Fruit fly (Drosophila melanogaster) whole organism, pupa: ENCODE data around the gene CHOp24.

Experiments
- CG10348 ChIP-seq: fragments of 200-800 bp; sonication (Bioruptor generic); IDR thresholded peaks from 2 replicates; pipeline ENCODE4 v1.3.6; 2022; ENCODE audit warnings: missing biosample characterization, missing genetic modification characterization
- CG12605 ChIP-seq: fragments of 200-800 bp; sonication (Bioruptor generic); IDR thresholded peaks from 2 replicates; pipeline ENCODE4 v1.3.6; 2022; ENCODE audit warnings: missing biosample characterization, missing genetic modification characterization
- CG14655 ChIP-seq: fragments of 200-800 bp; sonication (Bioruptor generic); optimal IDR thresholded peaks from 3 replicates; lab custom pipeline; 2017; ENCODE audit warnings: mild to moderate bottlenecking, missing biosample characterization, missing genetic modification reagents, missing genetic modification characterization
- CG15710 ChIP-seq: fragments of 200-800 bp; sonication (Bioruptor generic); optimal IDR thresholded peaks from 2 replicates; lab custom pipeline; 2018; ENCODE audit warnings: missing biosample characterization, mild to moderate bottlenecking, missing genetic modification characterization, moderate library complexity
- CG17806 ChIP-seq: fragments of 200-800 bp; sonication (Bioruptor generic); optimal IDR thresholded peaks from 2 replicates; lab custom pipeline; 2018; ENCODE audit warnings: missing biosample characterization, mild to moderate bottlenecking, missing genetic modification characterization, moderate library complexity
- CG32121 ChIP-seq: fragments of 200-800 bp; sonication (Bioruptor generic); IDR thresholded peaks from 2 replicates; pipeline ENCODE4 v1.3.6; 2022; ENCODE audit warnings: missing biosample characterization, missing genetic modification characterization
- CG34367 ChIP-seq: fragments of 200-800 bp; sonication (Bioruptor generic); optimal IDR thresholded peaks from 2 replicates; lab custom pipeline; 2018; ENCODE audit warnings: missing biosample characterization, mild to moderate bottlenecking, missing genetic modification characterization
- CG4496 ChIP-seq: fragments of 200-800 bp; sonication (Bioruptor generic); IDR thresholded peaks from 3 replicates; pipeline ENCODE4 v1.3.6; 2022; ENCODE audit warnings: missing biosample characterization, missing genetic modification characterization
- D1 ChIP-seq: fragments of 200-800 bp; sonication (Bioruptor generic); optimal IDR thresholded peaks from 2 replicates; lab custom pipeline; 2018; ENCODE audit warnings: missing biosample characterization, mild to moderate bottlenecking, missing genetic modification characterization, moderate library complexity
- EcR ChIP-seq: fragments of 200-800 bp; sonication (Bioruptor generic); optimal IDR thresholded peaks from 3 replicates; lab custom pipeline; 2019; ENCODE audit warnings: missing biosample characterization, missing genetic modification characterization, mild to moderate bottlenecking, moderate library complexity, missing genetic modification reagents
- Ets98B ChIP-seq: fragments of 200-800 bp; sonication (Bioruptor generic); IDR thresholded peaks from 2 replicates; pipeline ENCODE4 v1.3.6; 2022; ENCODE audit warnings: missing biosample characterization, missing genetic modification characterization
- fd96Ca ChIP-seq: fragments of 200-800 bp; sonication (Bioruptor generic); IDR thresholded peaks from 3 replicates; pipeline ENCODE4 v1.3.6; 2022; ENCODE audit warnings: missing biosample characterization, missing genetic modification characterization

DNA sequence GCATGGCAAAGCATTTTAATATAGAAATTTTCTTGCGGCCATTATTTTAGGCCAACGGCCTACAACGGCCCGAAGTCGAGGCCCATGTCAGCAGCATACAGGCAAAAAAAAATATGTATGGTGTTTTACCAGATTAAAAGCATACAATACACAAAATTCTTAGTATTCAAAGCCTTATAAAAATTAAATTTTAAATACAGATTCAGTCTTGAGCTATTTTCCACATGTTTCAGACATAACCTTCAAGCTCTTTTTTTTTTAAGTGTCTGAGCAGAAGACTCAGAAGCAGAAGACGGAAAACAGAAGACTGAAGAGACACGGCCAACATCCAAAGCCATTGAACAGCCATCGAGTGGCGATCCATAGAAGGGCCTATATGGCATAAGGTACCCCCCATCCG lies 41.1 kb downstream of the CHOp24 start:
- TF ChIP-seq CG14655 (GFP tag; lab: Kevin White, UChicago) = peak; percentile 31
- no peak for TF ChIP-seq CG34367 (tag; lab: Kevin White, UChicago)
- no peak for TF ChIP-seq EcR (GFP tag; lab: Kevin White, UChicago)
- no peak for TF ChIP-seq D1 (tag; lab: Kevin White, UChicago)
- no peak for TF ChIP-seq CG17806 (tag; lab: Kevin White, UChicago)
- TF ChIP-seq CG32121 (GFP tag; lab: Robert Waterston, UW) = no peak
- no peak for TF ChIP-seq CG12605 (GFP tag; lab: Robert Waterston, UW)
- peak; percentile 4 for TF ChIP-seq CG15710 (tag; lab: Kevin White, UChicago)
- no peak for TF ChIP-seq Ets98B (GFP tag; lab: Robert Waterston, UW)
- no peak for TF ChIP-seq fd96Ca (GFP tag; lab: Robert Waterston, UW)
- no peak for TF ChIP-seq CG4496 (GFP tag; lab: Robert Waterston, UW)
- no peak for TF ChIP-seq CG10348 (GFP tag; lab: Robert Waterston, UW)
